Worm (Caenorhabditis elegans): Measurements from ENCODE around the gene col-88.
A peak's percentile ranks its signal among the peaks of the same experiment; 100 is the strongest.

Gene col-88

DNA sequence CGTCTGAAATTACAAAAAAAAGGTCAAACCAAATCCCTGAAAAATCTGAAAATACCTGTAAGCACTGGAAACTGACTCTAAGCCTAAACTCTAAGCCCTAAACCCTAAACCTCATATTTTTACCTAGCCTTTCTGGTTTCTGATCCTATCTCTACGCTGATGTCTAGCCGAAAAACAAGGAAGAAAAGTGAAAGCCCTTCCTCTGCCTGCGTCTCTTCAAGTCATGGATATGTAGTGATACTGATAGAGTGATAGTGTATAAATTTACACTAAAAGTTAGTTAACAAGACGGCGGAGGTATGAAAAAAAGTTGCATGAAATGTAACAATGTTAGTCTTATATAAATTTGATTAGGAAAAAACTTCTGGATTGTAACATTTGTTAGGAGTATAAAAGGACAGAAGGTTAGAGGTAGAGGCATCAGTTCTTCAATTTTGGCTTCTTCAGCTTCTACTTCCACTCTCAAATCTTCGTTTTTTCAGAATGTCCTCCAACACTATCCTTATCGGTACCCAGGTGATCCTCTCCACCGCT is at the start of gene col-88:
Gene col-88, plus strand, starts transcription at position 484 of the 534 bp plus-strand sequence.
- TF ChIP-seq hmg-11 (tag; optimal IDR thresholded peaks at IDR 0.05) = no peak
- no peak for TF ChIP-seq nhr-43 (tag; optimal IDR thresholded peaks at IDR 0.05; ENCODE audit: poor library complexity, severe bottlenecking)
- TF ChIP-seq sea-2 (GFP tag; optimal IDR thresholded peaks at IDR 0.05) = no peak
- peak; percentile 31 for TF ChIP-seq nhr-23 (tag; optimal IDR thresholded peaks at IDR 0.05)
- no peak for TF ChIP-seq lsy-12 (tag; optimal IDR thresholded peaks at IDR 0.05)
- TF ChIP-seq nhr-237 (tag; optimal IDR thresholded peaks at IDR 0.05) = no peak
- no peak for TF ChIP-seq unc-39 (tag; optimal IDR thresholded peaks at IDR 0.05)
- no peak for TF ChIP-seq ZK546.5 (tag; optimal IDR thresholded peaks at IDR 0.05)
- TF ChIP-seq nhr-77 (tag; optimal IDR thresholded peaks at IDR 0.05) = no peak

DNA sequence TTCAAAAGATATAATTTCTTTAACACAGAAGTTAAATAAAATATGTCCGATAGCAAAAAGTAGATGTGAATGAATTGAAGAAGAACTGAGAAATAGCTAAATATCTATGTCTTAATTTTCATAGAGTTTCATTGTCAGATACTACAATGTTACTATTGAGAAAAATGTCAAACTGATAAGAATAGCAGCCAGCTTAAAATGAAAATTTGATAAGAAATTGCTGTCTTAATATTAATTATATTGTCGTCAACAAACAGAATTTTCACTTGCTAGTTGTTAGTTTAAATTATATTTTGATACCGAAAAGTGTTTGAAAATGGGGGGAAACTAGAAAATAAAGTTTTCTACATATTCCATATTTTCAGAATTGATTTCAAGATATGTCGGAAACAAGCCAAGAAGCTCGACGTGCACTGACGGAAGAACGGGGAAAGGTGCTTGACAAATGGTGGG is 37.9 kb upstream of the col-88 start, which contains the start of the genes fbxa-6, cTel54X.2 and npr-30:
Gene fbxa-6, minus strand, starts transcription at position 179 of the 453 bp plus-strand sequence.
Gene cTel54X.2, plus strand, starts transcription at position 360 of the 453 bp plus-strand sequence.
Gene npr-30, plus strand, starts transcription at position 403 of the 453 bp plus-strand sequence.
- TF ChIP-seq lsy-12 (tag; optimal IDR thresholded peaks at IDR 0.05) = no peak
- peak; percentile 64 for TF ChIP-seq elt-2 (tag; optimal IDR thresholded peaks at IDR 0.05)
- peak; percentile 7 for TF ChIP-seq pqm-1 (tag; optimal IDR thresholded peaks at IDR 0.05)
- TF ChIP-seq nhr-67 (tag; optimal IDR thresholded peaks at IDR 0.05) = no peak
- TF ChIP-seq pha-4 (tag; optimal IDR thresholded peaks at IDR 0.05) = peak; percentile 50
- no peak for TF ChIP-seq egl-5 (tag; optimal IDR thresholded peaks at IDR 0.05)
- TF ChIP-seq zag-1 (tag; optimal IDR thresholded peaks at IDR 0.05) = no peak
- no peak for TF ChIP-seq mdl-1 (tag; optimal IDR thresholded peaks at IDR 0.05)
- TF ChIP-seq ZK546.5 (tag; optimal IDR thresholded peaks at IDR 0.05) = no peak

DNA sequence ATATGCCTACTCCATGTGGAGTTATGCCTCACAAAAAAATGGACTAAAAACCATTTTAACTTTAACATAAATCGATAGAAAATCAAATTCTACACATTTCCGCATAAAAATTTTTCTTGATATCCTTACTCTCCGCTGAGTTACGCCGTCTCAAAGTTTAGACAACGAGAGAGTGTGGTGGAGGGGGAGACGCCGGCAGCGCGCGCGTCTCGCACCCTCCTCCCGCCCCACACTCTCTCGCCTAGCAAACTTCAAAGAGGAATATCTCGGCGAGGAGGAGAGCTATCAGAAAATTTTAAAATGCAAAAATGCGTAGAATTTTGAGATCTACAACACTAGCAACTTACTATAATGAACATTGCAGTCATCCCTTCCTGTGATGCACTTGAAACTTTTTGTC is 26.7 kb upstream of the col-88 start:
- TF ChIP-seq daf-12 (tag; optimal IDR thresholded peaks at IDR 0.05) = no peak
- TF ChIP-seq fos-1 (tag; optimal IDR thresholded peaks at IDR 0.05) = no peak
- TF ChIP-seq ztf-4 (tag; optimal IDR thresholded peaks at IDR 0.05) = no peak
- no peak for TF ChIP-seq elt-1 (tag; optimal IDR thresholded peaks at IDR 0.05)
- TF ChIP-seq unc-39 (tag; optimal IDR thresholded peaks at IDR 0.05) = no peak
- no peak for TF ChIP-seq nhr-12 (tag; optimal IDR thresholded peaks at IDR 0.05)
- no peak for TF ChIP-seq R02D3.7 (tag; optimal IDR thresholded peaks at IDR 0.05)
- no peak for TF ChIP-seq egl-5 (tag; optimal IDR thresholded peaks at IDR 0.05)
- TF ChIP-seq elt-2 (tag; optimal IDR thresholded peaks at IDR 0.05) = no peak
- no peak for TF ChIP-seq fkh-10 (GFP tag; optimal IDR thresholded peaks at IDR 0.05)
- no peak for TF ChIP-seq unc-62 (GFP tag; optimal IDR thresholded peaks at IDR 0.05)
- no peak for TF ChIP-seq lin-39 (tag; optimal IDR thresholded peaks at IDR 0.05)
- TF ChIP-seq egl-27 (tag; optimal IDR thresholded peaks at IDR 0.05) = no peak
- TF ChIP-seq ztf-11 (tag; optimal IDR thresholded peaks at IDR 0.05) = no peak
- TF ChIP-seq nhr-23 (tag; optimal IDR thresholded peaks at IDR 0.05) = no peak
- TF ChIP-seq nhr-76 (tag; optimal IDR thresholded peaks at IDR 0.05) = no peak
- TF ChIP-seq fkh-2 (tag; optimal IDR thresholded peaks at IDR 0.05) = no peak
- no peak for TF ChIP-seq nhr-25 (tag; optimal IDR thresholded peaks at IDR 0.05)

DNA sequence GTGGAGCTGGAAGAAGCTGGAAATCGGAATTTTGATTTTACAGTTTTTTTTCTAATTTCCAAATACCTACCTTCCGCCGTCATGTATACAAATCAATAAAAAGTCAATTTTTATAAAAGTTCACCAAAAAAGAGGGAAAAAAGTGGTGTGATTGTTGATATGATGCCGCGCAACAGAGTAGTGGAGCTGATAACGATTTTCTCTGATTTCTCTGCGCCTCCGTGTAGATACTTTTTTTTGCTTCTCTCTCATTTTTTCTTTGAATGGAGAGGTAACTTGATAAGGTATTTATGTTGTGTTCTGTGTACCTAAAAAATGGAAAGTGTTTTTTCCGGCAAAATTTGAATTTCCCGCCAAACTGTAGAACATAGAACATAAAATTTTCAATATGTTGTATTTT is 26.2 kb upstream of the col-88 start, which contains the start of gene nhr-80:
Gene nhr-80, minus strand, starts transcription at position 199 of the 400 bp plus-strand sequence.
- TF ChIP-seq elt-2 (tag; optimal IDR thresholded peaks at IDR 0.05) (peak; percentile 91), snpc-4 (tag; optimal IDR thresholded peaks at IDR 0.05) (no peak), pha-4 (tag; optimal IDR thresholded peaks at IDR 0.05) (peak; percentile 30), jun-1 (tag; optimal IDR thresholded peaks at IDR 0.05) (peak; percentile 47), mml-1 (tag; optimal IDR thresholded peaks at IDR 0.05) (no peak), lin-15B (tag; optimal IDR thresholded peaks at IDR 0.05) (no peak), nhr-43 (tag; optimal IDR thresholded peaks at IDR 0.05; ENCODE audit: poor library complexity, severe bottlenecking) (no peak), elt-3 (tag; optimal IDR thresholded peaks at IDR 0.05) (peak in 2 of 3 experiments; percentile 50 to 57), nhr-25 (tag; optimal IDR thresholded peaks at IDR 0.05) (no peak), pqm-1 (tag; optimal IDR thresholded peaks at IDR 0.05) (peak; percentile 86), ceh-28 (tag; optimal IDR thresholded peaks at IDR 0.05) (peak; percentile 52)
